Worm (Caenorhabditis elegans) whole organism, young adult: ENCODE measurements around the gene T08E11.1.
"Not testable (repeated sequence)": the region's sequence is repeated elsewhere in the genome, so short reads cannot be mapped to it uniquely, and the experiment has no call there.

Experiments used
- Y79H2A.3 ChIP-seq: fragments of 200-800 bp; sonication (Bioruptor generic); conservative IDR thresholded peaks from 2 replicates; pipeline ENCODE4 v1.3.6; 2022; ENCODE audit warnings: missing genetic modification reagents, missing genetic modification characterization, missing compliant biosample characterization
- ama-1 ChIP-seq, 3 experiments: fragments of 150-350 bp in 1 of 3; sonication (generic microtip) in 2 of 3; optimal IDR thresholded peaks; 2 replicates each; lab custom pipeline; 2014 to 2018; ENCODE audit warnings: missing biosample characterization in 2 of 3, missing genetic modification characterization in 2 of 3, missing genetic modification reagents in 2 of 3
- athp-1 ChIP-seq: sonication (generic microtip); optimal IDR thresholded peaks from 2 replicates; lab custom pipeline; 2017; ENCODE audit warnings: mild to moderate bottlenecking, missing genetic modification characterization, missing compliant biosample characterization
- dpl-1 ChIP-seq: fragments of 150-350 bp; optimal IDR thresholded peaks from 2 replicates; lab custom pipeline; 2014; ENCODE audit warnings: missing biosample characterization, missing genetic modification reagents, missing genetic modification characterization
- him-1 ChIP-seq: sonication (generic microtip); optimal IDR thresholded peaks from 2 replicates; lab custom pipeline; 2016; ENCODE audit warnings: missing genotype, missing genetic modification reagents, missing genetic modification characterization, missing compliant biosample characterization
- hmg-1.2 ChIP-seq: fragments of 200-800 bp; sonication (Bioruptor generic); IDR thresholded peaks from 2 replicates; pipeline ENCODE4 v1.3.6; 2022; ENCODE audit warnings: missing genetic modification reagents, missing genetic modification characterization, missing compliant biosample characterization
- lin-26 ChIP-seq: fragments of 200-800 bp; sonication (Bioruptor generic); IDR thresholded peaks from 2 replicates; pipeline ENCODE4 v1.3.6; 2022; ENCODE audit warnings: missing genetic modification reagents, missing genetic modification characterization, missing compliant biosample characterization
- nhr-120 ChIP-seq: fragments of 200-800 bp; sonication (Bioruptor generic); IDR thresholded peaks from 2 replicates; pipeline ENCODE4 v1.3.6; 2022; ENCODE audit warnings: missing genetic modification characterization, missing compliant biosample characterization
- nhr-179 ChIP-seq: sonication (generic microtip); optimal IDR thresholded peaks from 2 replicates; lab custom pipeline; 2016; ENCODE audit warnings: mild to moderate bottlenecking, missing genetic modification characterization, missing compliant biosample characterization
- snpc-4 ChIP-seq, 5 experiments: fragments of 150-350 bp in 1 of 5; sonication (generic microtip) in 4 of 5; optimal IDR thresholded peaks; 2 replicates each; lab custom pipeline; 2014 to 2018; ENCODE audit warnings: missing genetic modification characterization in 5 of 5, missing biosample characterization in 3 of 5, antibody characterized with exemption in 2 of 5, mild to moderate bottlenecking in 2 of 5, missing compliant biosample characterization in 2 of 5, missing genotype in 2 of 5, moderate library complexity in 2 of 5, missing genetic modification reagents in 1 of 5
- unc-130 ChIP-seq: sonication (generic microtip); optimal IDR thresholded peaks from 2 replicates; lab custom pipeline; 2016; ENCODE audit warnings: missing genetic modification reagents, missing genetic modification characterization, missing compliant biosample characterization

- not testable (repeated sequence) for TF ChIP-seq athp-1 (tag; lab: Kevin White, UChicago); nhr-179 (tag; lab: Kevin White, UChicago); nhr-120 (GFP tag; lab: Robert Waterston, UW); snpc-4 (GFP tag; optimal IDR thresholded peaks at IDR 0.05; lab: Kevin White, UChicago); snpc-4 (tag; optimal IDR thresholded peaks at IDR 0.05; lab: Kevin White, UChicago); lin-26 (GFP tag; lab: Robert Waterston, UW); unc-130 (GFP tag; lab: Kevin White, UChicago); ama-1 (optimal IDR thresholded peaks at IDR 0.05; lab: Kevin White, UChicago); ama-1 (GFP tag; optimal IDR thresholded peaks at IDR 0.05; lab: Kevin White, UChicago); dpl-1 (GFP tag; lab: Kevin White, UChicago); Y79H2A.3 (GFP tag; lab: Robert Waterston, UW); hmg-1.2 (GFP tag; lab: Robert Waterston, UW); him-1 (tag; lab: Kevin White, UChicago)
These were observed 17.8 kb downstream of the T08E11.1 start, which contains the start of gene fbxb-95 for ce11 chrII:1854094-1854493.
